Worm (Caenorhabditis elegans) whole organism, L4/young adult: ENCODE data around the gene cal-8.

ENCODE experiments used
- W03F9.2 ChIP-seq: fragments of 150-350 bp; optimal IDR thresholded peaks from 2 replicates; lab custom pipeline; 2014; ENCODE audit warnings: missing biosample characterization, missing genetic modification characterization
- him-1 ChIP-seq: sonication (generic microtip); optimal IDR thresholded peaks from 2 replicates; lab custom pipeline; 2016; ENCODE audit warnings: missing genotype, missing genetic modification reagents, missing genetic modification characterization, missing compliant biosample characterization

DNA sequence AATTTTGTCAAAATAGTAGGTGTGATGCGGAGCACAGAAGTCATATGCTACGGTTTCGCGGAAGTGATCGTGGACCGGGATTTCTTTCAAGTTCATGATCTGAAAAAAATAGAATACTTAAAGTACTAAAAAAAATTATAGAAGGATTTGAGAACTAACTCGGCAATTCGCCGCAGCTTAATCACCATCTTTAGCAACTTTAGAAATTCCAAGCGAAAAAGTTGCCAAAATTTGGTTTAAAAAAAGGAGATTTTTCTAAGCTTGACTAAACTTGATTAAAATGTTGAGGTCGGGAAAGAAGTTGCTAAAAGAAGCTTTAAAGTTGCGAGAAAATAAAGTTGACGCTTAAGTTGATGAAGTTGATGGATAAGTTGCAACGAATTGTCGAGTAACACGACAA is 35.8 kb upstream of the cal-8 start, which contains the start of gene ZK177.9:
- TF ChIP-seq him-1 (tag; lab: Kevin White, UChicago) (no peak), W03F9.2 (tag; lab: Kevin White, UChicago) (no peak)
